Worm (Caenorhabditis elegans) whole organism, midembryonic: ENCODE results near the gene C29F9.2.

Experiments
- flt-1 ChIP-seq: fragments of 200-800 bp; sonication (Bioruptor generic); IDR thresholded peaks from 2 replicates; pipeline ENCODE4 v1.3.6; 2022; ENCODE audit warnings: missing genetic modification characterization, missing compliant biosample characterization
- klf-2 ChIP-seq: fragments of 200-800 bp; sonication (Bioruptor generic); conservative IDR thresholded peaks from 2 replicates; pipeline ENCODE4 v1.3.6; 2022; ENCODE audit warnings: missing genetic modification reagents, missing genetic modification characterization, missing compliant biosample characterization
- ztf-29 ChIP-seq: fragments of 200-800 bp; sonication (Bioruptor generic); IDR thresholded peaks from 2 replicates; pipeline ENCODE4 v1.3.6; 2022; ENCODE audit warnings: missing genetic modification reagents, missing genetic modification characterization, missing compliant biosample characterization

DNA sequence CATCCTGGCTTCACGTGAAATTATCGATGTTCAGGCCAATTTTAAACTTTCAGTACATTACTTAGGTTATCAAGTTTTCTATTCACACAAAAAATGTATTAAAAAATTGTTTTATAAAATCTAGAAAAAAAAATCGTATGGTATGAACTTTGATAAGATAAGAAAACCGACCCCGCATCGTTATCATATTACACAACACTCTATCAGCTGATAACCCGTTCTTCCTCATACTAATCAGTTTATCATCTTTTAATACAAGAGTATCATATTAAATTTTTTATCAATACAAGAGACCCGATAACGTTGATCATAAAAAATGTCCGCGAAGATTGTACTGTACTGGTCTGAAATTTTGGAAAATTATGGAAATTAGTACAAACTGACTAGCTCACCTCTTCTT lies 23.4 kb downstream of the C29F9.2 start:
- TF ChIP-seq klf-2 (no peak), flt-1 (GFP tag; lab: Robert Waterston, UW) (no peak), ztf-29 (GFP tag; lab: Robert Waterston, UW) (no peak)
